Worm (Caenorhabditis elegans) whole organism, L4/young adult: ENCODE results near the gene Y41D4B.15.

ENCODE experiments used
- W03F9.2 ChIP-seq: fragments of 150-350 bp; optimal IDR thresholded peaks from 2 replicates; lab custom pipeline; 2014; ENCODE audit warnings: missing biosample characterization, missing genetic modification characterization
- dao-5 ChIP-seq: sonication (generic microtip); optimal IDR thresholded peaks from 2 replicates; lab custom pipeline; 2016; ENCODE audit warnings: missing genotype, missing genetic modification characterization, moderate library complexity, missing compliant biosample characterization
- him-1 ChIP-seq: sonication (generic microtip); optimal IDR thresholded peaks from 2 replicates; lab custom pipeline; 2016; ENCODE audit warnings: missing genotype, missing genetic modification reagents, missing genetic modification characterization, missing compliant biosample characterization

DNA sequence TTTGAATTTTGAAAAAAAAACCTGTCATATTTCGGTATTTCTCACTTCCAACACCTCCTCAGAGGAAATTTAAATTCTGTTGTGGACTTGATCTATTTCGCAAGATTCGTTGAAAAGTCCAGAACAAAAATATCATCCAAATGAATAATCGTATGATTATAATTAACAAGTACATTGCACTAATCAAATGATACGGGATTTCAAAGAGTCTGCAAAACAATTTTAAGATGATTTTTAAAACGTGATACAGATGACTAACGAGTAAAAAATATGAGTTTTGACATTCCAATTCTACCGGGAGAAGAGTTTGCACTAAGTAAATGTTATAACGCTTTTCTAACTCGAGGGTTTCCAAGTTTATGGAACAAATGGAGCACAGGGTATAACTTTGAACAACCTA is 41.5 kb upstream of the Y41D4B.15 start:
- TF ChIP-seq him-1 (no peak), W03F9.2 (tag; lab: Kevin White, UChicago) (no peak), dao-5 (no peak)
